Fruit fly (Drosophila melanogaster) whole organism, embryonic: ENCODE results near the gene Pa1.

Experiments used
- ATbp ChIP-seq: fragments of 200-800 bp; sonication (Bioruptor generic); optimal IDR thresholded peaks from 2 replicates; lab custom pipeline; 2017; ENCODE audit warnings: missing biosample characterization, mild to moderate bottlenecking, missing genetic modification characterization, missing genetic modification reagents
- Antp ChIP-seq: fragments of 200-800 bp; sonication (Bioruptor generic); optimal IDR thresholded peaks from 3 replicates; lab custom pipeline; 2016; ENCODE audit warnings: missing biosample characterization, missing genetic modification characterization
- B-H2 ChIP-seq: fragments of 200-800 bp; sonication (Bioruptor generic); optimal IDR thresholded peaks from 2 replicates; lab custom pipeline; 2018; ENCODE audit warnings: missing biosample characterization, mild to moderate bottlenecking, missing genetic modification characterization
- Bteb2 ChIP-seq: fragments of 200-800 bp; sonication (Bioruptor generic); optimal IDR thresholded peaks from 2 replicates; lab custom pipeline; 2016; ENCODE audit warnings: missing biosample characterization, missing genetic modification characterization
- CG10543 ChIP-seq: fragments of 200-800 bp; sonication (Bioruptor generic); optimal IDR thresholded peaks from 3 replicates; lab custom pipeline; 2017; ENCODE audit warnings: missing biosample characterization, mild to moderate bottlenecking, missing genetic modification characterization, moderate library complexity
- CG11696 ChIP-seq: fragments of 200-800 bp; sonication (Bioruptor generic); IDR thresholded peaks from 2 replicates; pipeline ENCODE4 v1.3.6; 2022; ENCODE audit warnings: missing biosample characterization, missing genetic modification characterization
- CG12769 ChIP-seq: fragments of 200-800 bp; sonication (Bioruptor generic); optimal IDR thresholded peaks from 2 replicates; lab custom pipeline; 2019; ENCODE audit warnings: missing biosample characterization, mild to moderate bottlenecking, missing genetic modification characterization, moderate library complexity
- CG13424 ChIP-seq: fragments of 200-800 bp; sonication (Bioruptor generic); optimal IDR thresholded peaks from 2 replicates; lab custom pipeline; 2019; ENCODE audit warnings: missing biosample characterization, mild to moderate bottlenecking, missing genetic modification characterization, moderate library complexity
- CG14441 ChIP-seq: fragments of 200-800 bp; sonication (Bioruptor generic); IDR thresholded peaks from 2 replicates; pipeline ENCODE4 v1.3.6; 2022; ENCODE audit warnings: missing biosample characterization, missing genetic modification characterization
- CG1647 ChIP-seq: fragments of 200-800 bp; sonication (Bioruptor generic); optimal IDR thresholded peaks from 3 replicates; lab custom pipeline; 2016; ENCODE audit warnings: missing biosample characterization, missing genetic modification characterization
- CG18599 ChIP-seq: fragments of 200-800 bp; sonication (Bioruptor generic); optimal IDR thresholded peaks from 3 replicates; lab custom pipeline; 2017; ENCODE audit warnings: missing biosample characterization, missing genetic modification characterization, mild to moderate bottlenecking, moderate library complexity, missing genetic modification reagents
- CG2120 ChIP-seq: fragments of 200-800 bp; sonication (Bioruptor generic); optimal IDR thresholded peaks from 3 replicates; lab custom pipeline; 2016; ENCODE audit warnings: missing biosample characterization, missing genetic modification characterization
- CG31441 ChIP-seq: fragments of 200-800 bp; sonication (Bioruptor generic); IDR thresholded peaks from 2 replicates; pipeline ENCODE4 v1.3.6; 2022; ENCODE audit warnings: missing biosample characterization, missing genetic modification characterization
- CG34422 ChIP-seq: fragments of 200-800 bp; sonication (Bioruptor generic); IDR thresholded peaks from 3 replicates; pipeline ENCODE4 v1.3.6; 2022; ENCODE audit warnings: missing biosample characterization, missing genetic modification characterization
- CG3847 ChIP-seq: fragments of 200-800 bp; sonication (Bioruptor generic); IDR thresholded peaks from 2 replicates; pipeline ENCODE4 v1.3.6; 2022; ENCODE audit warnings: missing biosample characterization, missing genetic modification characterization
- CG5953 ChIP-seq: fragments of 200-800 bp; sonication (Bioruptor generic); IDR thresholded peaks from 2 replicates; pipeline ENCODE4 v1.3.6; 2022; ENCODE audit warnings: missing biosample characterization, missing genetic modification characterization
- CG6765 ChIP-seq: fragments of 200-800 bp; sonication (Bioruptor generic); optimal IDR thresholded peaks from 3 replicates; lab custom pipeline; 2017; ENCODE audit warnings: missing biosample characterization, mild to moderate bottlenecking, missing genetic modification characterization
- CG7786 ChIP-seq: fragments of 200-800 bp; sonication (Bioruptor generic); optimal IDR thresholded peaks from 2 replicates; lab custom pipeline; 2016; ENCODE audit warnings: missing biosample characterization, missing genetic modification characterization
- CG7928 ChIP-seq: fragments of 200-800 bp; sonication (Bioruptor generic); optimal IDR thresholded peaks from 2 replicates; lab custom pipeline; 2017; ENCODE audit warnings: missing biosample characterization, mild to moderate bottlenecking, missing genetic modification characterization
- CG8924 ChIP-seq: fragments of 200-800 bp; optimal IDR thresholded peaks from 3 replicates; lab custom pipeline; 2019; ENCODE audit warnings: missing biosample characterization, mild to moderate bottlenecking, missing genetic modification characterization, moderate library complexity
- CG9727 ChIP-seq: fragments of 200-800 bp; sonication (Bioruptor generic); optimal IDR thresholded peaks from 3 replicates; lab custom pipeline; 2017; ENCODE audit warnings: missing biosample characterization, mild to moderate bottlenecking, missing genetic modification characterization
- CrebB ChIP-seq: fragments of 200-800 bp; sonication (Bioruptor generic); optimal IDR thresholded peaks from 3 replicates; lab custom pipeline; 2018; ENCODE audit warnings: missing biosample characterization, mild to moderate bottlenecking, missing genetic modification characterization
- D19B ChIP-seq: fragments of 200-800 bp; sonication (Bioruptor generic); optimal IDR thresholded peaks from 2 replicates; lab custom pipeline; 2017; ENCODE audit warnings: missing biosample characterization, mild to moderate bottlenecking, missing genetic modification characterization
- Dek ChIP-seq: fragments of 200-800 bp; sonication (Bioruptor generic); optimal IDR thresholded peaks from 3 replicates; lab custom pipeline; 2019; ENCODE audit warnings: missing biosample characterization, mild to moderate bottlenecking, missing genetic modification characterization, moderate library complexity
- Fer2 ChIP-seq: fragments of 200-800 bp; sonication (Bioruptor generic); optimal IDR thresholded peaks from 2 replicates; lab custom pipeline; 2018; ENCODE audit warnings: missing biosample characterization, mild to moderate bottlenecking, missing genetic modification characterization, moderate library complexity
- Lhr ChIP-seq: fragments of 200-800 bp; sonication (Bioruptor generic); optimal IDR thresholded peaks from 3 replicates; lab custom pipeline; 2017; ENCODE audit warnings: mild to moderate bottlenecking, missing biosample characterization, missing genetic modification reagents, missing genetic modification characterization
- MBD-R2 ChIP-seq: fragments of 200-800 bp; sonication (Bioruptor generic); IDR thresholded peaks from 2 replicates; pipeline ENCODE4 v1.3.6; 2022; ENCODE audit warnings: missing biosample characterization, missing genetic modification characterization
- Med ChIP-seq: fragments of 200-800 bp; sonication (Bioruptor generic); peaks from one replicate; lab custom pipeline; 2016; ENCODE audit warnings: missing biosample characterization, missing genetic modification characterization, mild to moderate bottlenecking, inconsistent platforms, moderate library complexity
- Meics ChIP-seq: fragments of 200-800 bp; sonication (Bioruptor generic); optimal IDR thresholded peaks from 2 replicates; lab custom pipeline; 2017; ENCODE audit warnings: missing biosample characterization, mild to moderate bottlenecking, missing genetic modification characterization
- NFAT ChIP-seq: fragments of 200-800 bp; sonication (Bioruptor generic); IDR thresholded peaks from 2 replicates; pipeline ENCODE4 v1.3.6; 2022; ENCODE audit warnings: missing biosample characterization, missing genetic modification characterization
- Nf-YC ChIP-seq: fragments of 200-800 bp; optimal IDR thresholded peaks from 3 replicates; lab custom pipeline; 2019; ENCODE audit warnings: missing biosample characterization, mild to moderate bottlenecking, missing genetic modification characterization, moderate library complexity
- Oaz ChIP-seq: fragments of 200-800 bp; sonication (Bioruptor generic); IDR thresholded peaks from 2 replicates; pipeline ENCODE4 v1.3.6; 2022; ENCODE audit warnings: missing biosample characterization, missing genetic modification characterization
- Pdp1 ChIP-seq, 2 experiments: fragments of 200-800 bp; sonication (Bioruptor generic); optimal IDR thresholded peaks; 3 replicates each; lab custom pipeline; 2016; ENCODE audit warnings: missing biosample characterization in 2 of 2, missing genetic modification characterization in 2 of 2, mild to moderate bottlenecking in 1 of 2, moderate library complexity in 1 of 2
- Spps ChIP-seq: fragments of 200-800 bp; sonication (Bioruptor generic); optimal IDR thresholded peaks from 2 replicates; lab custom pipeline; 2018; ENCODE audit warnings: missing biosample characterization, mild to moderate bottlenecking, missing genetic modification characterization
- ara ChIP-seq: fragments of 200-800 bp; sonication (Bioruptor generic); IDR thresholded peaks from 2 replicates; pipeline ENCODE4 v1.3.6; 2022; ENCODE audit warnings: missing biosample characterization, missing genetic modification characterization
- caup ChIP-seq: fragments of 200-800 bp; sonication (Bioruptor generic); optimal IDR thresholded peaks from 3 replicates; lab custom pipeline; 2017; ENCODE audit warnings: missing biosample characterization, mild to moderate bottlenecking, missing genetic modification characterization, moderate library complexity; ENCODE audit not compliant: severe bottlenecking
- corto ChIP-seq: fragments of 200-800 bp; sonication (Bioruptor generic); optimal IDR thresholded peaks from 2 replicates; lab custom pipeline; 2016; ENCODE audit warnings: missing biosample characterization, mild to moderate bottlenecking, missing genetic modification characterization, moderate library complexity
- dysf ChIP-seq: fragments of 200-800 bp; sonication (Bioruptor generic); IDR thresholded peaks from 3 replicates; pipeline ENCODE4 v1.3.6; 2022; ENCODE audit warnings: missing biosample characterization, missing genetic modification characterization
- eyg ChIP-seq: fragments of 200-800 bp; sonication (Bioruptor generic); optimal IDR thresholded peaks from 3 replicates; lab custom pipeline; 2016; ENCODE audit warnings: missing biosample characterization, missing genetic modification characterization
- fd96Cb ChIP-seq: fragments of 200-800 bp; sonication (Bioruptor generic); optimal IDR thresholded peaks from 2 replicates; lab custom pipeline; 2018; ENCODE audit warnings: missing biosample characterization, mild to moderate bottlenecking, missing genetic modification characterization, moderate library complexity
- fu2 ChIP-seq: fragments of 200-800 bp; sonication (Bioruptor generic); optimal IDR thresholded peaks from 2 replicates; lab custom pipeline; 2016; ENCODE audit warnings: missing biosample characterization, missing genetic modification characterization
- lab ChIP-seq: fragments of 200-800 bp; sonication (Bioruptor generic); optimal IDR thresholded peaks from 3 replicates; lab custom pipeline; 2017; ENCODE audit warnings: missing biosample characterization, missing genetic modification characterization, mild to moderate bottlenecking, moderate library complexity, missing genetic modification reagents
- mirr ChIP-seq: fragments of 200-800 bp; sonication (Bioruptor generic); optimal IDR thresholded peaks from 3 replicates; lab custom pipeline; 2018; ENCODE audit warnings: missing biosample characterization, mild to moderate bottlenecking, missing genetic modification characterization
- phol ChIP-seq: fragments of 200-800 bp; sonication (Bioruptor generic); optimal IDR thresholded peaks from 3 replicates; lab custom pipeline; 2018; ENCODE audit warnings: missing biosample characterization, mild to moderate bottlenecking, missing genetic modification characterization, moderate library complexity
- scrt ChIP-seq: fragments of 200-800 bp; sonication (Bioruptor generic); optimal IDR thresholded peaks from 2 replicates; lab custom pipeline; 2018; ENCODE audit warnings: missing biosample characterization, mild to moderate bottlenecking, missing genetic modification characterization, moderate library complexity
- seq ChIP-seq: fragments of 200-800 bp; sonication (Bioruptor generic); IDR thresholded peaks from 2 replicates; pipeline ENCODE4 v1.3.6; 2022; ENCODE audit warnings: missing biosample characterization, missing genetic modification characterization
- sqz ChIP-seq: fragments of 200-800 bp; sonication (Bioruptor generic); optimal IDR thresholded peaks from 3 replicates; lab custom pipeline; 2018; ENCODE audit warnings: missing biosample characterization, mild to moderate bottlenecking, missing genetic modification characterization
- sug ChIP-seq: fragments of 200-800 bp; optimal IDR thresholded peaks from 2 replicates; lab custom pipeline; 2019; ENCODE audit warnings: missing biosample characterization, mild to moderate bottlenecking, missing genetic modification characterization, moderate library complexity
- tap ChIP-seq: fragments of 200-800 bp; optimal IDR thresholded peaks from 3 replicates; lab custom pipeline; 2019; ENCODE audit warnings: missing biosample characterization, mild to moderate bottlenecking, missing genetic modification characterization, moderate library complexity
- ttk ChIP-seq: fragments of 200-800 bp; sonication (Bioruptor generic); IDR thresholded peaks from 2 replicates; pipeline ENCODE4 v2.1.2; 2022; ENCODE audit warnings: missing biosample characterization, missing genetic modification characterization

Pa1 gene

dm6 chrX:11379139-11379538, 20.1 kb downstream of the Pa1 start (continued):
- peak; percentile 57 for TF ChIP-seq tap
- TF ChIP-seq sug (tag; lab: Kevin White, UChicago): peak; percentile 40
- TF ChIP-seq Meics (GFP tag; lab: Kevin White, UChicago): peak; percentile 47
- peak in 1 of 2 experiments; percentile 41 for TF ChIP-seq Pdp1 (GFP tag; optimal IDR thresholded peaks at IDR 0.05; lab: Kevin White, UChicago)
- TF ChIP-seq Spps (tag; lab: Kevin White, UChicago): no peak
- TF ChIP-seq CG3847 (GFP tag; lab: Robert Waterston, UW): peak; percentile 41
- peak; percentile 3 for TF ChIP-seq CG9727 (GFP tag; lab: Kevin White, UChicago)
- 0 out of 2 replicates have a peak, but pooled peaks have one; percentile 19 for TF ChIP-seq MBD-R2 (GFP tag; lab: Robert Waterston, UW)
- TF ChIP-seq CG6765 (GFP tag; lab: Kevin White, UChicago): peak; percentile 1
- peak; percentile 63 for TF ChIP-seq CG13424 (tag; lab: Kevin White, UChicago)
- no peak for TF ChIP-seq fu2 (GFP tag; lab: Kevin White, UChicago)
- peak; percentile 42; the same call in 1 of the 2 replicates for TF ChIP-seq ara (GFP tag; lab: Robert Waterston, UW)
- TF ChIP-seq fd96Cb: peak; percentile 37
- peak; percentile 28 for TF ChIP-seq mirr (GFP tag; lab: Kevin White, UChicago)
- peak; percentile 21 for TF ChIP-seq CrebB
- 0 out of 2 replicates have a peak, but pooled peaks have one; percentile 35 for TF ChIP-seq CG5953
- peak; percentile 40; the same call in 1 of the 2 replicates for TF ChIP-seq Oaz (GFP tag; lab: Robert Waterston, UW)
- no peak for TF ChIP-seq CG1647
- peak; percentile 68 for TF ChIP-seq seq
- TF ChIP-seq eyg: no peak
- TF ChIP-seq CG18599 (GFP tag; lab: Kevin White, UChicago): peak; percentile 72
- peak; percentile 80 for TF ChIP-seq CG12769 (tag; lab: Kevin White, UChicago)
- 0 out of 3 replicates have a peak, but pooled peaks have one; percentile 42 for TF ChIP-seq CG34422 (GFP tag; lab: Robert Waterston, UW)
- TF ChIP-seq Bteb2: peak; percentile 6
- no peak for TF ChIP-seq CG10543 (GFP tag; lab: Kevin White, UChicago)
- TF ChIP-seq Med (GFP tag; lab: Kevin White, UChicago): peak; percentile 80
- peak; percentile 52; the same call in 1 of the 2 replicates for TF ChIP-seq ttk
- peak; percentile 11 for TF ChIP-seq caup
- TF ChIP-seq CG7928: no peak
- TF ChIP-seq D19B (GFP tag; lab: Kevin White, UChicago): no peak
- TF ChIP-seq corto: no peak
- TF ChIP-seq phol: peak; percentile 24
- no peak for TF ChIP-seq Lhr
- TF ChIP-seq CG11696 (GFP tag; lab: Robert Waterston, UW): peak; percentile 71
- TF ChIP-seq NFAT (GFP tag; lab: Robert Waterston, UW): peak; percentile 42; the same call in 1 of the 2 replicates
- TF ChIP-seq Fer2 (tag; lab: Kevin White, UChicago): peak; percentile 29
- TF ChIP-seq B-H2: peak; percentile 62
- peak; percentile 7 for TF ChIP-seq Dek (tag; lab: Kevin White, UChicago)
- peak; percentile 27; the same call in 1 of the 2 replicates for TF ChIP-seq CG31441 (GFP tag; lab: Robert Waterston, UW)
- peak; percentile 23 for TF ChIP-seq ATbp (GFP tag; lab: Kevin White, UChicago)
- TF ChIP-seq Antp (GFP tag; lab: Kevin White, UChicago): peak; percentile 1
- peak; percentile 39 for TF ChIP-seq CG2120 (GFP tag; lab: Kevin White, UChicago)
- TF ChIP-seq CG7786 (GFP tag; lab: Kevin White, UChicago): no peak
- peak; percentile 52 for TF ChIP-seq Nf-YC (tag; lab: Kevin White, UChicago)
- peak; percentile 70 for TF ChIP-seq dysf (GFP tag; lab: Robert Waterston, UW)
- TF ChIP-seq CG8924 (tag; lab: Kevin White, UChicago): peak; percentile 53
- peak; percentile 39 for TF ChIP-seq scrt (GFP tag; lab: Kevin White, UChicago)
- TF ChIP-seq CG14441 (GFP tag; lab: Robert Waterston, UW): peak; percentile 60
- peak; percentile 70 for TF ChIP-seq lab
- peak; percentile 3 for TF ChIP-seq sqz (GFP tag; lab: Kevin White, UChicago)
